Worm (Caenorhabditis elegans): ENCODE measurements around the gene K09E2.3.

- TF ChIP-seq nhr-28 (tag; optimal IDR thresholded peaks at IDR 0.05) (no peak), nhr-12 (tag; optimal IDR thresholded peaks at IDR 0.05) (no peak), lin-13 (tag; optimal IDR thresholded peaks at IDR 0.05) (no peak), flh-1 (GFP tag; optimal IDR thresholded peaks at IDR 0.05) (no peak), blmp-1 (tag; optimal IDR thresholded peaks at IDR 0.05) (no peak), nhr-237 (tag; optimal IDR thresholded peaks at IDR 0.05) (no peak), pha-4 (tag; optimal IDR thresholded peaks at IDR 0.05) (no peak), cnd-1 (tag; optimal IDR thresholded peaks at IDR 0.05) (no peak)
These were observed 8.7 kb downstream of the K09E2.3 start, which contains the start of gene K09E2.1 for ce11 chrX:8681600-8681999.

Data from whole organism, mixed stage, embryonic.